Fruit fly (Drosophila melanogaster) whole organism, wandering third instar larva: ENCODE measurements around the gene Pitslre.

ENCODE experiments used
- CG9705 ChIP-seq: fragments of 200-800 bp; sonication (Bioruptor generic); optimal IDR thresholded peaks from 2 replicates; lab custom pipeline; 2018; ENCODE audit warnings: missing biosample characterization, mild to moderate bottlenecking, missing genetic modification characterization
- CrebA ChIP-seq: fragments of 200-800 bp; sonication (Bioruptor generic); optimal IDR thresholded peaks from 2 replicates; lab custom pipeline; 2016; ENCODE audit warnings: missing biosample characterization, mild to moderate bottlenecking, missing genetic modification characterization, borderline replicate concordance
- Dif ChIP-seq: fragments of 200-275, 200-300 bp; sonication (Bioruptor generic); optimal IDR thresholded peaks from 2 replicates; lab custom pipeline; 2018; ENCODE audit warnings: missing biosample characterization, missing genetic modification characterization; ENCODE audit not compliant: partially characterized antibody
- HLH106 ChIP-seq: fragments of 200-800 bp; optimal IDR thresholded peaks from 3 replicates; lab custom pipeline; 2019; ENCODE audit warnings: missing biosample characterization, mild to moderate bottlenecking, missing genetic modification characterization, moderate library complexity
- Hnf4 ChIP-seq: fragments of 200-800 bp; sonication (Bioruptor generic); optimal IDR thresholded peaks from 2 replicates; lab custom pipeline; 2016; ENCODE audit warnings: missing biosample characterization, mild to moderate bottlenecking, missing genetic modification characterization
- Hr83 ChIP-seq: fragments of 200-300 bp; sonication (Bioruptor generic); optimal IDR thresholded peaks from 2 replicates; lab custom pipeline; 2016; ENCODE audit warnings: missing biosample characterization, mild to moderate bottlenecking, missing genetic modification characterization, moderate library complexity; ENCODE audit not compliant: poor library complexity, severe bottlenecking
- Jra ChIP-seq: sonication (Bioruptor generic); optimal IDR thresholded peaks from 2 replicates; lab custom pipeline; 2016; ENCODE audit warnings: missing biosample characterization, missing genetic modification characterization
- Mio ChIP-seq: sonication (Bioruptor generic); optimal IDR thresholded peaks from 2 replicates; lab custom pipeline; 2016; ENCODE audit warnings: missing biosample characterization, missing genetic modification characterization
- Myc ChIP-seq: fragments of >200 bp; optimal IDR thresholded peaks from 2 replicates; lab custom pipeline; 2017
- N ChIP-seq: fragments of >200 bp; optimal IDR thresholded peaks from 2 replicates; lab custom pipeline; 2018; ENCODE audit warnings: missing biosample characterization, missing external identifiers, missing genetic modification characterization
- Rel ChIP-seq, 2 experiments: fragments of 200-800 bp; sonication (Bioruptor generic) in 1 of 2; optimal IDR thresholded peaks; 2 replicates in 1 of 2; 3 replicates in 1 of 2; lab custom pipeline; 2016 to 2019; ENCODE audit warnings: mild to moderate bottlenecking in 2 of 2, missing biosample characterization in 2 of 2, missing genetic modification characterization in 2 of 2, moderate library complexity in 1 of 2
- Sp1 ChIP-seq: fragments of 200-800 bp; sonication (Bioruptor generic); optimal IDR thresholded peaks from 3 replicates; lab custom pipeline; 2019; ENCODE audit warnings: missing biosample characterization, mild to moderate bottlenecking, missing genetic modification characterization, moderate library complexity
- br ChIP-seq: fragments of 200-800 bp; sonication (Bioruptor generic); optimal IDR thresholded peaks from 2 replicates; lab custom pipeline; 2016; ENCODE audit warnings: missing biosample characterization, missing genetic modification characterization
- brk ChIP-seq: fragments of 200-800 bp; sonication (Bioruptor generic); optimal IDR thresholded peaks from 2 replicates; lab custom pipeline; 2016; ENCODE audit warnings: missing biosample characterization, mild to moderate bottlenecking, missing genetic modification characterization
- dl ChIP-seq, 2 experiments: fragments of 175-275, 200-275 bp in 1 of 2; fragments of 200-275 bp in 1 of 2; sonication (Bioruptor generic); optimal IDR thresholded peaks; lab custom pipeline; 2018; ENCODE audit warnings: mild to moderate bottlenecking in 2 of 2, missing biosample characterization in 2 of 2, missing genetic modification characterization in 2 of 2, moderate library complexity in 2 of 2; ENCODE audit not compliant: partially characterized antibody in 2 of 2, insufficient read depth in 1 of 2
- dmrt93B ChIP-seq: fragments of 200-800 bp; sonication (Bioruptor generic); optimal IDR thresholded peaks from 2 replicates; lab custom pipeline; 2018; ENCODE audit warnings: missing biosample characterization, mild to moderate bottlenecking, missing genetic modification characterization
- ey ChIP-seq: fragments of 200-800 bp; sonication (Bioruptor generic); optimal IDR thresholded peaks from 2 replicates; lab custom pipeline; 2016; ENCODE audit warnings: missing biosample characterization, missing genetic modification characterization
- foxo ChIP-seq, 2 experiments: fragments of 200-800 bp; sonication (Bioruptor generic); optimal IDR thresholded peaks; 2 replicates in 1 of 2; 3 replicates in 1 of 2; lab custom pipeline; 2016 to 2017; ENCODE audit warnings: missing biosample characterization in 2 of 2, missing genetic modification characterization in 2 of 2
- fru ChIP-seq: fragments of 200-800 bp; sonication (Bioruptor generic); optimal IDR thresholded peaks from 3 replicates; lab custom pipeline; 2016; ENCODE audit warnings: missing biosample characterization, mild to moderate bottlenecking, missing genetic modification characterization
- h ChIP-seq: fragments of 200-800 bp; sonication (Bioruptor generic); optimal IDR thresholded peaks from 3 replicates; lab custom pipeline; 2016; ENCODE audit warnings: missing biosample characterization, mild to moderate bottlenecking, missing genetic modification characterization
- pan ChIP-seq: fragments of >200 bp; optimal IDR thresholded peaks from 2 replicates; lab custom pipeline; 2017
- psq ChIP-seq: fragments of 200-800 bp; sonication (Bioruptor generic); optimal IDR thresholded peaks from 3 replicates; lab custom pipeline; 2017; ENCODE audit warnings: missing biosample characterization, mild to moderate bottlenecking, missing genetic modification characterization, moderate library complexity
- rgr ChIP-seq: fragments of 200-800 bp; sonication (Bioruptor generic); optimal IDR thresholded peaks from 3 replicates; lab custom pipeline; 2016; ENCODE audit warnings: missing biosample characterization, mild to moderate bottlenecking, missing genetic modification characterization
- sv ChIP-seq: fragments of 200-800 bp; sonication (Bioruptor generic); optimal IDR thresholded peaks from 3 replicates; lab custom pipeline; 2016; ENCODE audit warnings: missing biosample characterization, missing genetic modification characterization
- tai ChIP-seq: sonication (Bioruptor generic); optimal IDR thresholded peaks from 2 replicates; lab custom pipeline; 2016; ENCODE audit warnings: missing biosample characterization, missing genetic modification characterization
- woc ChIP-seq: sonication (Bioruptor generic); optimal IDR thresholded peaks from 2 replicates; lab custom pipeline; 2016; ENCODE audit warnings: missing biosample characterization, mild to moderate bottlenecking, missing genetic modification characterization

Gene Pitslre

dm6 chr3L:20785742-20786427, 14.6 kb downstream of the Pitslre start, which contains the start of gene Pcif1 (continued):
- TF ChIP-seq Hnf4 (GFP tag; lab: Kevin White, UChicago) (peak; percentile 72), psq (GFP tag; lab: Kevin White, UChicago) (no peak), HLH106 (tag; lab: Kevin White, UChicago) (peak; percentile 17), Sp1 (GFP tag; lab: Kevin White, UChicago) (no peak), dl (GFP tag; optimal IDR thresholded peaks at IDR 0.05; lab: Kevin White, UChicago; ENCODE audit: insufficient read depth in 1 of 2, partially characterized antibody in 2 of 2) (no peak)
- TF ChIP-seq, all 38 proteins: peak for 12

dm6 chr3L:20787835-20788380, 16.6 kb downstream of the Pitslre start, which contains the start of gene CG11396:
Gene CG11396 (minus strand): TSS chr3L:20788137.
- TF ChIP-seq Hr83 (GFP tag; lab: Kevin White, UChicago) (peak; percentile 74), dl (GFP tag; optimal IDR thresholded peaks at IDR 0.05; lab: Kevin White, UChicago; ENCODE audit: insufficient read depth in 1 of 2, partially characterized antibody in 2 of 2) (no peak), Sp1 (GFP tag; lab: Kevin White, UChicago) (no peak)

DNA sequence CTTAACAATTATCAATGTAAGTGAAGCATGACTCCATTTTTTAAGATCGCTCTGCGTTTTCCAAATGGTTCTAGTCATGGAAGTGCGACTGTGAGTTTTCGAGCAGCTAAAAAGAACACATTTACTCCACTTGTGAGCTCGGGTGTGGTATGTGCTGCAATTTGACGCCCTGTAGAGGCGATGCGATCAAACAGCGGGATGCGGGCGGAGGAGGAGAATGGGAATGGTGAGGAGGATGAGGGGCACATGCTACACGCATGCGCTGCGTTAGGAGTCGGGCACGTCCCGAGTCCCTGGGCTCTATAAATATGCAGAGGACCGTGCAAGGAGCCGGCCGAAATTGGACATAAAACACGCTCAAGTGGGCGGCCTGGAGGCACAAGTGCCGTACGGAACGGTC, 18.0 kb downstream of the Pitslre start:
- TF ChIP-seq N (GFP tag; lab: Kevin White, UChicago) (no peak), Jra (GFP tag; lab: Kevin White, UChicago) (no peak), br (GFP tag; lab: Kevin White, UChicago) (no peak), sv (GFP tag; lab: Kevin White, UChicago) (no peak), Dif (GFP tag; lab: Kevin White, UChicago) (no peak), foxo (GFP tag; optimal IDR thresholded peaks at IDR 0.05; lab: Kevin White, UChicago) (no peak), woc (GFP tag; lab: Kevin White, UChicago) (no peak), Hr83 (GFP tag; lab: Kevin White, UChicago) (no peak), Myc (lab: Kevin White, UChicago) (no peak), dmrt93B (no peak), Hnf4 (GFP tag; lab: Kevin White, UChicago) (no peak), Rel (GFP tag; optimal IDR thresholded peaks at IDR 0.05; lab: Kevin White, UChicago) (no peak), Rel (tag; optimal IDR thresholded peaks at IDR 0.05; lab: Kevin White, UChicago) (no peak), psq (GFP tag; lab: Kevin White, UChicago) (no peak)

dm6 chr3L:20792693-20793092, 21.4 kb downstream of the Pitslre start, which contains the start of gene Six4:
Gene Six4 (minus strand): TSS chr3L:20792777.
- no peak for TF ChIP-seq h (GFP tag; lab: Kevin White, UChicago)
- TF ChIP-seq, all 38 proteins: peak for 0

- TF ChIP-seq tai (GFP tag; lab: Kevin White, UChicago) (no peak), ey (GFP tag; lab: Kevin White, UChicago) (no peak), Jra (GFP tag; lab: Kevin White, UChicago) (no peak), dmrt93B (no peak), Dif (GFP tag; lab: Kevin White, UChicago) (no peak), pan (lab: Kevin White, UChicago) (no peak), sv (GFP tag; lab: Kevin White, UChicago) (no peak), fru (GFP tag; lab: Kevin White, UChicago) (no peak), Rel (GFP tag; optimal IDR thresholded peaks at IDR 0.05; lab: Kevin White, UChicago) (no peak), Rel (tag; optimal IDR thresholded peaks at IDR 0.05; lab: Kevin White, UChicago) (no peak), CrebA (GFP tag; lab: Kevin White, UChicago) (no peak), br (GFP tag; lab: Kevin White, UChicago) (no peak), woc (GFP tag; lab: Kevin White, UChicago) (no peak), Sp1 (GFP tag; lab: Kevin White, UChicago) (no peak), rgr (GFP tag; lab: Kevin White, UChicago) (no peak), brk (GFP tag; lab: Kevin White, UChicago) (no peak), CG9705 (GFP tag; lab: Kevin White, UChicago) (no peak), Mio (GFP tag; lab: Kevin White, UChicago) (no peak), Myc (lab: Kevin White, UChicago) (no peak), psq (GFP tag; lab: Kevin White, UChicago) (no peak)
Observed at dm6 chr3L:20796757-20797156, 25.4 kb downstream of the Pitslre start.
